Worm (Caenorhabditis elegans): ENCODE data around the gene ceeh-1.

- TF ChIP-seq ceh-16 (tag; optimal IDR thresholded peaks at IDR 0.05): peak; percentile 82
- TF ChIP-seq elt-1 (tag; optimal IDR thresholded peaks at IDR 0.05): no peak
- TF ChIP-seq lin-11 (tag; optimal IDR thresholded peaks at IDR 0.05): peak; percentile 83
- peak; percentile 87 for TF ChIP-seq zag-1 (tag; optimal IDR thresholded peaks at IDR 0.05)
- peak; percentile 83 to 94 for TF ChIP-seq mdl-1 (tag; optimal IDR thresholded peaks at IDR 0.05)
- TF ChIP-seq nhr-237 (tag; optimal IDR thresholded peaks at IDR 0.05): no peak
These were observed 1.8 kb upstream of the ceeh-1 start for ce11 chrIII:833711-834442.

All from whole organism, L2 larva.